Worm (Caenorhabditis elegans) whole organism, early embryonic: ENCODE results near the gene F52G3.1.

Source experiments
- aly-1 ChIP-seq: sonication (generic microtip); optimal IDR thresholded peaks from 2 replicates; lab custom pipeline; 2016; ENCODE audit warnings: missing genetic modification characterization, missing compliant biosample characterization
- ama-1 ChIP-seq: fragments of 150-350 bp; optimal IDR thresholded peaks from 2 replicates; lab custom pipeline; 2014
- ets-7 ChIP-seq: sonication (generic microtip); optimal IDR thresholded peaks from 2 replicates; lab custom pipeline; 2016; ENCODE audit warnings: missing genotype, missing genetic modification characterization, missing compliant biosample characterization
- pes-1 ChIP-seq: fragments of 200-800 bp; sonication (Bioruptor generic); IDR thresholded peaks from 2 replicates; pipeline ENCODE4 v1.3.6; 2022; ENCODE audit warnings: missing genetic modification reagents, missing genetic modification characterization, missing compliant biosample characterization

DNA sequence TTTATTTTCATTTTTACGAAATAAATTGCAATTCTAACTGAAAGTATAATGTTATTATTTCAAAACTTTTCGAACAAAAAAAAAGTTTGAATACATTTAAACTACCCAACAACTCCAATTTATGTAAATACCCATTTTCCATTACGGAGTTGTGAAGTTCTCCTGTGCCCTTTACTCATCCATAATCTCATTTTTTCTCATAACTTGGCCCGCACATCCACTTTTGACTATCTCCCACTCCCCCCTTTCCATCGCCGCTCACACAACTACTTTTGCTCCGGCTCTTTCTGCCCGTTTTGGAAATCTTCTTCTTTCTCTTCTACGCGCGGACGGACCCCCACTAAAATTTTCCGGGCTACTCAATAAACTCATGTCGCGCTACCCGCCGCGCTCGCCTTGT lies 1.0 kb upstream of the F52G3.1 start:
- no peak for TF ChIP-seq ets-7
- TF ChIP-seq ama-1 (lab: Kevin White, UChicago) = no peak
- TF ChIP-seq pes-1 = no peak
- no peak for TF ChIP-seq aly-1 (tag; lab: Kevin White, UChicago)
